Fruit fly (Drosophila melanogaster): ENCODE measurements around the gene Naa20A.

Naa20A gene

DNA sequence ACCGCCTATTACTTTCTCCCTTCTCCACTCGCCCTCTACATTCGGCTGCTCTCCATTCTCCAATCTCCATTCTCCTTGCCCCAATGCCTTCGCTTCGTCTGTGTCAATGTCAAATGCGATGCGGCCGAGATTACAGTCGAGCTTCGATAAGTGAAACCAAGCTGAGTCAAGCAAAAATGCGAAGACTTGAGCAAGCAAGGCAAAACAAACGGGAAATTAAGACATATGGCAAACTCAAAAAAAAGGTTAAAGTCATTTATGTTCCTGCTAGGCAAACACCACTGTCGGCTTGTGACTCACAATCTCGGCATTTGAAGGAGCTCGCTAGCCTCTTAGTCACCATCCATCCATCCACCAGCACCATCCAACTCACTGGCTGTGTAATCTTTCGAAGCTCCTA, 45.5 kb upstream of the Naa20A start (continued):
- TF ChIP-seq Hr4 (GFP tag; optimal IDR thresholded peaks at IDR 0.05) (peak; percentile 97), Eip75B (GFP tag; optimal IDR thresholded peaks at IDR 0.05) (peak; percentile 99), Sox14 (GFP tag; optimal IDR thresholded peaks at IDR 0.05) (peak; percentile 100), dsx (GFP tag; optimal IDR thresholded peaks at IDR 0.05; ENCODE audit: poor library complexity, severe bottlenecking) (peak; percentile 96), dac (GFP tag; optimal IDR thresholded peaks at IDR 0.05) (peak; percentile 96), CG9139 (GFP tag; optimal IDR thresholded peaks at IDR 0.05) (peak; percentile 96), net (GFP tag; optimal IDR thresholded peaks at IDR 0.05) (peak; percentile 99), Ets96B (tag; optimal IDR thresholded peaks at IDR 0.05) (peak; percentile 96), fd85E (GFP tag; optimal IDR thresholded peaks at IDR 0.05) (peak; percentile 96), CG6276 (GFP tag; optimal IDR thresholded peaks at IDR 0.05) (peak; percentile 88), svp (GFP tag) (peak; percentile 100), CG6792 (GFP tag; optimal IDR thresholded peaks at IDR 0.05) (peak; percentile 99)

DNA sequence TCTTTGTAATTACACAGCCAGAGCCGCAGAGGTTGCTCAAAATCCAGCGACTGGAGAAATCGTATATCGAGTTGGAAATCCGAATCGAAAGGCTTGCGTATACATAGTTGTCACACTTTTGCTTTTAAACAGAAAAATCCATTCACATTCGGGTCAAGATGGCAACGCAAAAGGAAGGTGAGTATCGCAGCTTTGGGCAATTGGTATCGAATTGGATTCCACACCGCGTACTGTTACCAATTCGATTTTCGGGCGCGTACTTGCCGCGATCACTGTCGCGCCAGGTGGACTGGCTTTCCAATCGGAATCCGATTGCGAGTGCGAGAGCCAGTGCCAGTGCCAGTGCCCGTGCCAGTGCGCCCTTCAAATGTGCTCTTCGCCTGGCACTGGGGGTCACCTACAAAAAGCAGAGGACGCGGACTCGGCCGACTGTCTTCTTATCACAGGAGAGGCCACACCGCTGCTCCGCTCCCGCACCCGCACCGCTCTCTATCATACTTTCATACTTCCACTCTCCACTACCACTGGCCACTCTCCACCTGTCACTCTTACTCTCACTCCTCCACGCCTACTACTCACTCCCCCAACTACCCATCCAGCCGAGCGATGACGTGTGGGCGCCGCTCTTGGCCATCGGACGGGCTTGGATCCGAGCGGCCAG, 44.7 kb upstream of the Naa20A start:
- TF ChIP-seq Sox14 (GFP tag; optimal IDR thresholded peaks at IDR 0.05), result no peak
- TF ChIP-seq CG3919 (GFP tag; optimal IDR thresholded peaks at IDR 0.05), result no peak
- no peak for TF ChIP-seq CG10631 (GFP tag; optimal IDR thresholded peaks at IDR 0.05)
- peak; percentile 25 for TF ChIP-seq Blimp-1 (GFP tag; optimal IDR thresholded peaks at IDR 0.05)
- TF ChIP-seq Eip93F (GFP tag; optimal IDR thresholded peaks at IDR 0.05), result no peak
- no peak for TF ChIP-seq Ets96B (tag; optimal IDR thresholded peaks at IDR 0.05)
- no peak for TF ChIP-seq CG10669 (GFP tag; optimal IDR thresholded peaks at IDR 0.05)
- TF ChIP-seq svp (GFP tag), result peak; percentile 74
- TF ChIP-seq CG8119 (GFP tag; IDR thresholded peaks at IDR 0.05), result no peak
- no peak for TF ChIP-seq CG7368 (GFP tag; optimal IDR thresholded peaks at IDR 0.05)

DNA sequence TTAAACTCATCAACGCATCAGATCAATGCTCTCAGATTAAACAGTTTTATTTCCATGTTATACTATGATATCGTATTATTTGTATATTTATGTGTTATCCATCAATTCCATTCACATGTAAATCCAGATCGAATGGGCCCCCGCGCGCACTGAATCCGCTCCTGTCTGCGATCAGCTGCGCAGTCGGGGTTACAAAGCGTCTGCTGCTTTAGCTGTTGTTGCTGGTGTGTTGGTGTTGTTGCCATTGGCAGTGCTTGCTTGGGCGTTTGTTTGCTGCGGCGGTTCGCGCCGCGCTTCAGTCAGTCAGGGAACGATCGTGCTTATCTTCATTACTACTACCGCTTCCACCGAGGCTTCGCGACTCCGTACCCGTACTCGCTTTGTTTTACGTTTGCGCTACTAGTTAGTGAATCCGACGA, 44.1 kb upstream of the Naa20A start, which contains the start of gene Zw:
Gene Zw, plus strand, starts transcription at position 262 of the 419 bp plus-strand sequence.
- TF ChIP-seq Eip75B (GFP tag; optimal IDR thresholded peaks at IDR 0.05) (peak; percentile 53), Sox102F (GFP tag; optimal IDR thresholded peaks at IDR 0.05) (peak; percentile 49), dsx (GFP tag; optimal IDR thresholded peaks at IDR 0.05; ENCODE audit: poor library complexity, severe bottlenecking) (peak; percentile 6), CG6276 (GFP tag; optimal IDR thresholded peaks at IDR 0.05) (no peak), Eip78C (GFP tag) (peak; percentile 76), Sox14 (GFP tag; optimal IDR thresholded peaks at IDR 0.05) (peak; percentile 65), CG1621 (tag; optimal IDR thresholded peaks at IDR 0.05) (peak; percentile 2), pdm3 (GFP tag; optimal IDR thresholded peaks at IDR 0.05) (peak; percentile 67), Hr39 (GFP tag; optimal IDR thresholded peaks at IDR 0.05) (peak; percentile 73), esn (GFP tag; optimal IDR thresholded peaks at IDR 0.05) (peak; percentile 65), Hr4 (GFP tag; optimal IDR thresholded peaks at IDR 0.05) (peak; percentile 59), OdsH (GFP tag; optimal IDR thresholded peaks at IDR 0.05) (peak; percentile 39), salr (GFP tag; optimal IDR thresholded peaks at IDR 0.05) (peak in 1 of 2 experiments; percentile 30), vri (GFP tag; optimal IDR thresholded peaks at IDR 0.05) (peak; percentile 55), topi (GFP tag; optimal IDR thresholded peaks at IDR 0.05) (peak; percentile 66), net (GFP tag; optimal IDR thresholded peaks at IDR 0.05) (peak; percentile 44), CG8632 (GFP tag; optimal IDR thresholded peaks at IDR 0.05) (peak; percentile 36), CG11294 (GFP tag; IDR thresholded peaks at IDR 0.05) (peak; percentile 34; the same call in 1 of the 2 replicates), CG6163 (GFP tag; IDR thresholded peaks at IDR 0.05) (peak; percentile 71), CG11902 (GFP tag; optimal IDR thresholded peaks at IDR 0.05) (peak; percentile 89), Smox (GFP tag; optimal IDR thresholded peaks at IDR 0.05) (peak; percentile 57), dac (GFP tag; optimal IDR thresholded peaks at IDR 0.05) (peak; percentile 16), CG9139 (GFP tag; optimal IDR thresholded peaks at IDR 0.05) (no peak), CG32006 (GFP tag; optimal IDR thresholded peaks at IDR 0.05) (peak; percentile 55), CG3919 (GFP tag; optimal IDR thresholded peaks at IDR 0.05) (peak; percentile 49), Ets21C (GFP tag; optimal IDR thresholded peaks at IDR 0.05) (peak; percentile 60), achi (GFP tag; optimal IDR thresholded peaks at IDR 0.05) (peak; percentile 43), CG16779 (tag; optimal IDR thresholded peaks at IDR 0.05) (peak; percentile 19), CG8319 (GFP tag; optimal IDR thresholded peaks at IDR 0.05) (no peak), CG10631 (GFP tag; optimal IDR thresholded peaks at IDR 0.05) (no peak), Sox15 (GFP tag; optimal IDR thresholded peaks at IDR 0.05) (peak; percentile 19), Ets96B (tag; optimal IDR thresholded peaks at IDR 0.05) (peak; percentile 38), fkh (GFP tag; optimal IDR thresholded peaks at IDR 0.05) (peak; percentile 44), Gug (GFP tag; IDR thresholded peaks at IDR 0.05) (peak; percentile 49; the same call in 1 of the 2 replicates), Eip93F (GFP tag; optimal IDR thresholded peaks at IDR 0.05) (peak; percentile 44), svp (GFP tag) (peak; percentile 91), fd85E (GFP tag; optimal IDR thresholded peaks at IDR 0.05) (no peak), lz (GFP tag; optimal IDR thresholded peaks at IDR 0.05) (peak; percentile 67), eg (GFP tag; IDR thresholded peaks at IDR 0.05) (peak; percentile 74)

Measured in whole organism, prepupa.